Fruit fly (Drosophila melanogaster): ENCODE data around the gene Pbp95.

Gene Pbp95

dm6 chr3R:8027203-8027688 is 13.7 kb downstream of the Pbp95 start (continued):
- no peak for TF ChIP-seq CHES-1-like (GFP tag; optimal IDR thresholded peaks at IDR 0.05)
- TF ChIP-seq CG2889 (GFP tag; IDR thresholded peaks at IDR 0.05), result 0 out of 3 replicates have a peak, but pooled peaks have one; percentile 13
- peak; percentile 49 for TF ChIP-seq CrebB (tag; optimal IDR thresholded peaks at IDR 0.05)
- TF ChIP-seq BtbVII (GFP tag; optimal IDR thresholded peaks at IDR 0.05), result peak; percentile 81
- peak; percentile 70 for TF ChIP-seq NFAT (GFP tag; IDR thresholded peaks at IDR 0.05)
- peak; percentile 14 for TF ChIP-seq CG9876 (GFP tag; optimal IDR thresholded peaks at IDR 0.05)
- no peak for TF ChIP-seq prd (optimal IDR thresholded peaks at IDR 0.05)
- peak; percentile 75 for TF ChIP-seq prd (GFP tag; IDR thresholded peaks at IDR 0.05)
- no peak for TF ChIP-seq gt (GFP tag; IDR thresholded peaks at IDR 0.05)
- peak; percentile 83 for TF ChIP-seq CG17829 (tag; optimal IDR thresholded peaks at IDR 0.05)
- peak; percentile 91 for TF ChIP-seq NfI (GFP tag; optimal IDR thresholded peaks at IDR 0.05)
- TF ChIP-seq CG2712 (tag; optimal IDR thresholded peaks at IDR 0.05), result peak; percentile 90
- TF ChIP-seq CG1603 (tag; optimal IDR thresholded peaks at IDR 0.05), result no peak
- TF ChIP-seq CG14965 (GFP tag; optimal IDR thresholded peaks at IDR 0.05; ENCODE audit: borderline replicate concordance), result no peak
- no peak for TF ChIP-seq Sry-δ (GFP tag; optimal IDR thresholded peaks at IDR 0.05)
- no peak for TF ChIP-seq Tbp (GFP tag; optimal IDR thresholded peaks at IDR 0.05)
- peak; percentile 82 for TF ChIP-seq CG32767 (GFP tag; IDR thresholded peaks at IDR 0.05)
- TF ChIP-seq sens (GFP tag), result no peak
- peak; percentile 36; the same call in 1 of the 2 replicates for TF ChIP-seq CG4404 (GFP tag; IDR thresholded peaks at IDR 0.05)
- TF ChIP-seq sna (GFP tag; IDR thresholded peaks at IDR 0.05; ENCODE audit: partially characterized antibody), result no peak
- peak; percentile 92 for TF ChIP-seq Oli (tag; optimal IDR thresholded peaks at IDR 0.05)
- peak; percentile 25 for TF ChIP-seq CG10654 (GFP tag; optimal IDR thresholded peaks at IDR 0.05)
- TF ChIP-seq onecut (GFP tag; IDR thresholded peaks at IDR 0.05), result peak; percentile 21; the same call in 1 of the 2 replicates
- no peak for TF ChIP-seq mld (GFP tag; IDR thresholded peaks at IDR 0.05; ENCODE audit: partially characterized antibody)
- TF ChIP-seq cwo (GFP tag; optimal IDR thresholded peaks at IDR 0.05), result peak; percentile 75
- no peak; the same call in 2 of the 3 replicates for TF ChIP-seq CG34224 (GFP tag; IDR thresholded peaks at IDR 0.05; ENCODE audit: partially characterized antibody)
- TF ChIP-seq CG12391 (tag; optimal IDR thresholded peaks at IDR 0.05), result peak; percentile 94
- TF ChIP-seq Rfx (GFP tag; IDR thresholded peaks at IDR 0.05), result peak; percentile 76
- no peak for TF ChIP-seq hth (optimal IDR thresholded peaks at IDR 0.05)
- TF ChIP-seq ro (GFP tag; IDR thresholded peaks at IDR 0.05), result 0 out of 2 replicates have a peak, but pooled peaks have one; percentile 26
- TF ChIP-seq CG2116 (GFP tag; optimal IDR thresholded peaks at IDR 0.05), result peak; percentile 62
- no peak for TF ChIP-seq Lpt (GFP tag; optimal IDR thresholded peaks at IDR 0.05)
- TF ChIP-seq sd (tag; optimal IDR thresholded peaks at IDR 0.05), result no peak
- peak; percentile 67; the same call in 2 of the 3 replicates for TF ChIP-seq tgo (GFP tag; IDR thresholded peaks at IDR 0.05)
- no peak for TF ChIP-seq emc (GFP tag; optimal IDR thresholded peaks at IDR 0.05)
- TF ChIP-seq stc (GFP tag; IDR thresholded peaks at IDR 0.05), result peak; percentile 49
- TF ChIP-seq CG6683 (GFP tag; optimal IDR thresholded peaks at IDR 0.05), result peak; percentile 75
- TF ChIP-seq run (tag; optimal IDR thresholded peaks at IDR 0.05), result peak; percentile 90
- no peak for TF ChIP-seq CG7963 (GFP tag; IDR thresholded peaks at IDR 0.05; ENCODE audit: partially characterized antibody)
- TF ChIP-seq sisA (GFP tag; IDR thresholded peaks at IDR 0.05), result peak; percentile 63
- TF ChIP-seq caup (GFP tag; optimal IDR thresholded peaks at IDR 0.05; ENCODE audit: severe bottlenecking), result peak; percentile 79
- TF ChIP-seq CG32532 (GFP tag; IDR thresholded peaks at IDR 0.05), result peak; percentile 69
- TF ChIP-seq lilli (GFP tag; optimal IDR thresholded peaks at IDR 0.05), result peak; percentile 68
- peak; percentile 15 for TF ChIP-seq kay (GFP tag; optimal IDR thresholded peaks at IDR 0.05)
- peak; percentile 60 for TF ChIP-seq Six4 (GFP tag; optimal IDR thresholded peaks at IDR 0.05)
- TF ChIP-seq en (GFP tag; optimal IDR thresholded peaks at IDR 0.05), result no peak
- peak; percentile 62 for TF ChIP-seq CG12219 (GFP tag; optimal IDR thresholded peaks at IDR 0.05)
- TF ChIP-seq crp (GFP tag; optimal IDR thresholded peaks at IDR 0.05), result peak in 1 of 2 experiments; percentile 29
- TF ChIP-seq CoRest (tag; optimal IDR thresholded peaks at IDR 0.05), result peak; percentile 97
- no peak for TF ChIP-seq nerfin-2 (GFP tag; IDR thresholded peaks at IDR 0.05; ENCODE audit: partially characterized antibody)
- peak; percentile 89 for TF ChIP-seq salm (tag; optimal IDR thresholded peaks at IDR 0.05)

All from whole organism, embryonic.